Worm (Caenorhabditis elegans) whole organism, early embryonic: ENCODE results near the gene T16G12.3.
A peak's percentile ranks its signal among the peaks of the same experiment; 100 is the strongest.
"Not testable (repeated sequence)": the region's sequence is repeated elsewhere in the genome, so short reads cannot be mapped to it uniquely, and the experiment has no call there.

Source experiments
- B0310.2 ChIP-seq: sonication (generic microtip); optimal IDR thresholded peaks from 2 replicates; lab custom pipeline; 2016; ENCODE audit warnings: mild to moderate bottlenecking, missing genetic modification characterization, missing compliant biosample characterization
- F13C5.2 ChIP-seq: sonication (generic microtip); optimal IDR thresholded peaks from 2 replicates; lab custom pipeline; 2017; ENCODE audit warnings: mild to moderate bottlenecking, missing genetic modification characterization, inconsistent platforms, missing compliant biosample characterization
- aly-1 ChIP-seq: sonication (generic microtip); optimal IDR thresholded peaks from 2 replicates; lab custom pipeline; 2016; ENCODE audit warnings: missing genetic modification characterization, missing compliant biosample characterization
- ama-1 ChIP-seq: fragments of 150-350 bp; optimal IDR thresholded peaks from 2 replicates; lab custom pipeline; 2014
- ceh-13 ChIP-seq: fragments of 200-800 bp; sonication (Bioruptor generic); optimal IDR thresholded peaks from 2 replicates; lab custom pipeline; 2018; ENCODE audit warnings: mild to moderate bottlenecking, missing genetic modification characterization, missing compliant biosample characterization
- ceh-36 ChIP-seq: sonication (generic microtip); optimal IDR thresholded peaks from 2 replicates; lab custom pipeline; 2016; ENCODE audit warnings: missing genetic modification characterization, inconsistent platforms, missing compliant biosample characterization
- ets-7 ChIP-seq: sonication (generic microtip); optimal IDR thresholded peaks from 2 replicates; lab custom pipeline; 2016; ENCODE audit warnings: missing genotype, missing genetic modification characterization, missing compliant biosample characterization
- flt-1 ChIP-seq: fragments of 200-800 bp; sonication (Bioruptor generic); IDR thresholded peaks from 2 replicates; pipeline ENCODE4 v1.3.6; 2022; ENCODE audit warnings: missing genetic modification characterization, missing compliant biosample characterization
- hmbx-1 ChIP-seq: sonication (generic microtip); optimal IDR thresholded peaks from 2 replicates; lab custom pipeline; 2016; ENCODE audit warnings: mild to moderate bottlenecking, missing genetic modification characterization, missing compliant biosample characterization
- hmg-4 ChIP-seq: fragments of 200-800 bp; sonication (Bioruptor generic); optimal IDR thresholded peaks from 2 replicates; lab custom pipeline; 2018; ENCODE audit warnings: mild to moderate bottlenecking, missing genetic modification characterization, missing compliant biosample characterization
- hnd-1 ChIP-seq: sonication (generic microtip); optimal IDR thresholded peaks from 2 replicates; lab custom pipeline; 2016; ENCODE audit warnings: missing genetic modification characterization, missing compliant biosample characterization
- pes-1 ChIP-seq: fragments of 200-800 bp; sonication (Bioruptor generic); IDR thresholded peaks from 2 replicates; pipeline ENCODE4 v1.3.6; 2022; ENCODE audit warnings: missing genetic modification reagents, missing genetic modification characterization, missing compliant biosample characterization
- scrt-1 ChIP-seq: fragments of 200-800 bp; sonication (Bioruptor generic); IDR thresholded peaks from 2 replicates; pipeline ENCODE4 v1.3.6; 2022; ENCODE audit warnings: missing genetic modification characterization, missing compliant biosample characterization
- sea-1 ChIP-seq: fragments of 200-800 bp; sonication (Bioruptor generic); conservative IDR thresholded peaks from 2 replicates; pipeline ENCODE4 v1.3.6; 2022; ENCODE audit warnings: missing genetic modification characterization, missing compliant biosample characterization
- tbx-11 ChIP-seq: fragments of 200-800 bp; sonication (Bioruptor generic); IDR thresholded peaks from 2 replicates; pipeline ENCODE4 v1.3.6; 2022; ENCODE audit warnings: missing genetic modification characterization, missing compliant biosample characterization
- tbx-37 ChIP-seq: fragments of 200-800 bp; sonication (Bioruptor generic); conservative IDR thresholded peaks from 2 replicates; pipeline ENCODE4 v1.3.6; 2022; ENCODE audit warnings: missing genetic modification reagents, missing genetic modification characterization, missing compliant biosample characterization
- tra-4 ChIP-seq: sonication (generic microtip); optimal IDR thresholded peaks from 2 replicates; lab custom pipeline; 2017; ENCODE audit warnings: missing genetic modification characterization, missing compliant biosample characterization

T16G12.3 gene

ce11 chrIII:10050321-10050720, at the start of gene T16G12.3:
T16G12.3 (plus strand) TSS chrIII:10050621.
- not testable (repeated sequence) for TF ChIP-seq ceh-13 (GFP tag; lab: Kevin White, UChicago); tra-4 (tag; lab: Kevin White, UChicago); hnd-1 (tag; lab: Kevin White, UChicago)

ce11 chrIII:10001060-10001459, 49.4 kb upstream of the T16G12.3 start, which contains the start of gene C05B5.5:
C05B5.5 (plus strand) TSS chrIII:10001360.
- TF ChIP-seq F13C5.2 (no peak), hmg-4 (GFP tag; lab: Kevin White, UChicago) (no peak), sea-1 (no peak)

ce11 chrIII:10004213-10004612, 46.2 kb upstream of the T16G12.3 start, which contains the start of gene C05B5.11:
C05B5.11 (plus strand) TSS chrIII:10004513.
- TF ChIP-seq ama-1 (lab: Kevin White, UChicago), result no peak
- TF ChIP-seq pes-1 (GFP tag; lab: Robert Waterston, UW), result no peak
- no peak for TF ChIP-seq hnd-1 (tag; lab: Kevin White, UChicago)
- TF ChIP-seq B0310.2 (tag; lab: Kevin White, UChicago), result no peak
- no peak for TF ChIP-seq sea-1
- TF ChIP-seq ceh-13 (GFP tag; lab: Kevin White, UChicago), result no peak
- TF ChIP-seq aly-1 (tag; lab: Kevin White, UChicago), result no peak
- no peak for TF ChIP-seq tra-4 (tag; lab: Kevin White, UChicago)
- no peak for TF ChIP-seq hmbx-1 (tag; lab: Kevin White, UChicago)
- TF ChIP-seq ets-7 (tag; lab: Kevin White, UChicago), result no peak
- no peak for TF ChIP-seq tbx-37 (GFP tag; lab: Robert Waterston, UW)
- no peak for TF ChIP-seq flt-1 (GFP tag; lab: Robert Waterston, UW)

ce11 chrIII:10006734-10007348, 43.6 kb upstream of the T16G12.3 start, which contains the start of gene C05B5.8:
C05B5.8 (minus strand) TSS chrIII:10006784.
- TF ChIP-seq ets-7 (tag; lab: Kevin White, UChicago) (no peak), hmbx-1 (tag; lab: Kevin White, UChicago) (no peak), hmg-4 (GFP tag; lab: Kevin White, UChicago) (no peak), sea-1 (no peak), ceh-13 (GFP tag; lab: Kevin White, UChicago) (no peak), hnd-1 (tag; lab: Kevin White, UChicago) (no peak), ama-1 (lab: Kevin White, UChicago) (no peak), tbx-11 (GFP tag; lab: Robert Waterston, UW) (no peak), scrt-1 (GFP tag; lab: Robert Waterston, UW) (no peak), ceh-36 (tag; lab: Kevin White, UChicago) (no peak), flt-1 (GFP tag; lab: Robert Waterston, UW) (no peak), tbx-37 (GFP tag; lab: Robert Waterston, UW) (no peak), aly-1 (tag; lab: Kevin White, UChicago) (no peak), B0310.2 (tag; lab: Kevin White, UChicago) (no peak), tra-4 (tag; lab: Kevin White, UChicago) (no peak), pes-1 (GFP tag; lab: Robert Waterston, UW) (no peak)

- no peak for TF ChIP-seq tbx-37 (GFP tag; lab: Robert Waterston, UW)
- no peak for TF ChIP-seq B0310.2 (tag; lab: Kevin White, UChicago)
- TF ChIP-seq ceh-36 (tag; lab: Kevin White, UChicago), result no peak
- no peak for TF ChIP-seq pes-1 (GFP tag; lab: Robert Waterston, UW)
- TF ChIP-seq scrt-1 (GFP tag; lab: Robert Waterston, UW), result no peak
- no peak for TF ChIP-seq ceh-13 (GFP tag; lab: Kevin White, UChicago)
- TF ChIP-seq aly-1 (tag; lab: Kevin White, UChicago), result no peak
- TF ChIP-seq ama-1 (lab: Kevin White, UChicago), result no peak
- no peak for TF ChIP-seq flt-1 (GFP tag; lab: Robert Waterston, UW)
- TF ChIP-seq tbx-11 (GFP tag; lab: Robert Waterston, UW), result no peak
- TF ChIP-seq sea-1, result no peak
- no peak for TF ChIP-seq F13C5.2
- TF ChIP-seq hnd-1 (tag; lab: Kevin White, UChicago), result no peak
- no peak for TF ChIP-seq ets-7 (tag; lab: Kevin White, UChicago)
- no peak for TF ChIP-seq hmg-4 (GFP tag; lab: Kevin White, UChicago)
- no peak for TF ChIP-seq tra-4 (tag; lab: Kevin White, UChicago)
- no peak for TF ChIP-seq hmbx-1 (tag; lab: Kevin White, UChicago)
These were observed 40.3 kb upstream of the T16G12.3 start, which contains the start of gene fbxa-155 for ce11 chrIII:10010117-10010516. fbxa-155 (minus strand) TSS chrIII:10010217.

ce11 chrIII:10012136-10012535, 38.3 kb upstream of the T16G12.3 start, which contains the start of gene C05B5.16:
C05B5.16 (plus strand) TSS chrIII:10012436.
- TF ChIP-seq tbx-11 (GFP tag; lab: Robert Waterston, UW) (no peak), ama-1 (lab: Kevin White, UChicago) (no peak), F13C5.2 (no peak), B0310.2 (tag; lab: Kevin White, UChicago) (no peak)

ce11 chrIII:10016413-10017051, 33.9 kb upstream of the T16G12.3 start, which contains the start of gene rgs-1:
rgs-1 (minus strand) TSS chrIII:10016558.
- no peak for TF ChIP-seq tbx-37 (GFP tag; lab: Robert Waterston, UW)
- TF ChIP-seq F13C5.2, result peak; percentile 17
- TF ChIP-seq flt-1 (GFP tag; lab: Robert Waterston, UW), result no peak
